Fruit fly (Drosophila melanogaster): ENCODE measurements around the gene Or22a.

The Or22a gene

dm6 chr2L:1473427-1473826 is 46.9 kb upstream of the Or22a start (continued):
- no peak for TF ChIP-seq klu (GFP tag; IDR thresholded peaks at IDR 0.05)
- no peak for TF ChIP-seq zen2 (GFP tag; IDR thresholded peaks at IDR 0.05; ENCODE audit: partially characterized antibody)
- no peak for TF ChIP-seq CG3281 (GFP tag; optimal IDR thresholded peaks at IDR 0.05)
- peak; percentile 48; the same call in 1 of the 2 replicates for TF ChIP-seq Rfx (GFP tag; IDR thresholded peaks at IDR 0.05)
- TF ChIP-seq GATAe (GFP tag; conservative IDR thresholded peaks at IDR 0.05) = no peak
- 0 out of 3 replicates have a peak, but pooled peaks have one; percentile 48 for TF ChIP-seq CG11093 (GFP tag; IDR thresholded peaks at IDR 0.05)
- no peak for TF ChIP-seq CG6683 (GFP tag; optimal IDR thresholded peaks at IDR 0.05)
- no peak for TF ChIP-seq NK7.1 (GFP tag; optimal IDR thresholded peaks at IDR 0.05)
- no peak for TF ChIP-seq CG31441 (GFP tag; IDR thresholded peaks at IDR 0.05)
- peak; percentile 54; the same call in 2 of the 4 replicates for TF ChIP-seq Gug (GFP tag; IDR thresholded peaks at IDR 0.05)
- no peak for TF ChIP-seq HLHmδ (GFP tag; optimal IDR thresholded peaks at IDR 0.05)
- TF ChIP-seq Sry-δ (GFP tag; optimal IDR thresholded peaks at IDR 0.05) = no peak
- TF ChIP-seq tup (GFP tag; optimal IDR thresholded peaks at IDR 0.05) = no peak
- peak; percentile 69 for TF ChIP-seq HLH3B (GFP tag; IDR thresholded peaks at IDR 0.05)
- TF ChIP-seq CG11560 (tag; IDR thresholded peaks at IDR 0.05) = no peak
- TF ChIP-seq CG11456 (GFP tag; IDR thresholded peaks at IDR 0.05) = no peak
- no peak for TF ChIP-seq prd (optimal IDR thresholded peaks at IDR 0.05)
- peak; percentile 86 for TF ChIP-seq prd (GFP tag; IDR thresholded peaks at IDR 0.05)
- TF ChIP-seq lola (GFP tag; optimal IDR thresholded peaks at IDR 0.05) = peak in 1 of 3 experiments; percentile 41
- TF ChIP-seq CG12071 (GFP tag; optimal IDR thresholded peaks at IDR 0.05) = no peak
- TF ChIP-seq cad (GFP tag; optimal IDR thresholded peaks at IDR 0.05) = no peak
- TF ChIP-seq sima (GFP tag; optimal IDR thresholded peaks at IDR 0.05) = no peak
- no peak for TF ChIP-seq CG10147 (GFP tag; optimal IDR thresholded peaks at IDR 0.05)
- TF ChIP-seq CG17612 (GFP tag; IDR thresholded peaks at IDR 0.05) = no peak
- TF ChIP-seq Atf3 (GFP tag; optimal IDR thresholded peaks at IDR 0.05) = no peak
- TF ChIP-seq CG8944 (GFP tag; optimal IDR thresholded peaks at IDR 0.05) = peak; percentile 8
- 0 out of 2 replicates have a peak, but pooled peaks have one; percentile 40 for TF ChIP-seq seq (GFP tag; IDR thresholded peaks at IDR 0.05)
- no peak for TF ChIP-seq bigmax (GFP tag; optimal IDR thresholded peaks at IDR 0.05)
- TF ChIP-seq gcm (GFP tag; optimal IDR thresholded peaks at IDR 0.05) = peak; percentile 41
- no peak for TF ChIP-seq jing (GFP tag; optimal IDR thresholded peaks at IDR 0.05)
- TF ChIP-seq CG14710 (tag; optimal IDR thresholded peaks at IDR 0.05) = peak; percentile 42
- TF ChIP-seq nerfin-1 (tag; optimal IDR thresholded peaks at IDR 0.05) = no peak
- no peak for TF ChIP-seq oc (tag; optimal IDR thresholded peaks at IDR 0.05)
- no peak for TF ChIP-seq cas (GFP tag; IDR thresholded peaks at IDR 0.05)
- TF ChIP-seq grn (GFP tag; optimal IDR thresholded peaks at IDR 0.05) = no peak
- TF ChIP-seq ase (GFP tag; IDR thresholded peaks at IDR 0.05) = peak; percentile 62; the same call in 2 of the 3 replicates
- no peak for TF ChIP-seq CG7271 (tag; optimal IDR thresholded peaks at IDR 0.05)
- TF ChIP-seq CG8388 (GFP tag; optimal IDR thresholded peaks at IDR 0.05) = peak; percentile 25
- TF ChIP-seq CG6254 (GFP tag; optimal IDR thresholded peaks at IDR 0.05) = peak; percentile 36
- TF ChIP-seq HHEX (GFP tag; optimal IDR thresholded peaks at IDR 0.05) = peak; percentile 24
- TF ChIP-seq CG7357 (GFP tag; IDR thresholded peaks at IDR 0.05) = peak; percentile 41; the same call in 1 of the 3 replicates
- TF ChIP-seq Gsc (GFP tag; IDR thresholded peaks at IDR 0.05) = peak; percentile 22; the same call in 1 of the 2 replicates
- no peak for TF ChIP-seq CG18764 (GFP tag; optimal IDR thresholded peaks at IDR 0.05)
- peak; percentile 45; the same call in 1 of the 2 replicates for TF ChIP-seq gt (GFP tag; IDR thresholded peaks at IDR 0.05)
- no peak for TF ChIP-seq Scr (GFP tag; IDR thresholded peaks at IDR 0.05; ENCODE audit: partially characterized antibody)
- peak; percentile 49; the same call in 1 of the 2 replicates for TF ChIP-seq sob (GFP tag; IDR thresholded peaks at IDR 0.05)
- no peak for TF ChIP-seq CG17385 (GFP tag; optimal IDR thresholded peaks at IDR 0.05)
- TF ChIP-seq tgo (GFP tag; IDR thresholded peaks at IDR 0.05) = peak; percentile 74
- peak; percentile 41 for TF ChIP-seq mam (GFP tag; optimal IDR thresholded peaks at IDR 0.05)
- peak; percentile 24; the same call in 1 of the 3 replicates for TF ChIP-seq Mrtf (GFP tag; IDR thresholded peaks at IDR 0.05)
- peak; percentile 64 for TF ChIP-seq CG10366 (GFP tag; IDR thresholded peaks at IDR 0.05)
